Worm (Caenorhabditis elegans) whole organism, L4 larva: ENCODE results near the gene T05H10.8.

ENCODE experiments used
- D1046.2 ChIP-seq: fragments of 200-800 bp; sonication (Bioruptor generic); IDR thresholded peaks from 2 replicates; pipeline ENCODE4 v1.3.6; 2022; ENCODE audit warnings: missing genetic modification characterization, missing compliant biosample characterization
- F26F4.8 ChIP-seq: fragments of 200-800 bp; sonication (Bioruptor generic); conservative IDR thresholded peaks from 2 replicates; pipeline ENCODE4 v1.3.6; 2022; ENCODE audit warnings: missing genetic modification characterization, missing compliant biosample characterization
- F37D6.2 ChIP-seq: sonication (generic microtip); optimal IDR thresholded peaks from 2 replicates; lab custom pipeline; 2016; ENCODE audit warnings: mild to moderate bottlenecking, missing genetic modification characterization, missing compliant biosample characterization
- R02D3.7 ChIP-seq: fragments of 150-350 bp; sonication (generic microtip); optimal IDR thresholded peaks from 3 replicates; lab custom pipeline; 2014; ENCODE audit warnings: missing biosample characterization, missing genetic modification characterization
- Y75B8A.6 ChIP-seq: fragments of 200-800 bp; sonication (Bioruptor generic); IDR thresholded peaks from 2 replicates; pipeline ENCODE4 v1.3.6; 2022; ENCODE audit warnings: missing genetic modification reagents, missing genetic modification characterization, missing compliant biosample characterization
- ZK546.5 ChIP-seq, 2 experiments: sonication (generic microtip); optimal IDR thresholded peaks; 2 replicates each; lab custom pipeline; 2017; ENCODE audit warnings: missing biosample characterization in 2 of 2, missing genetic modification characterization in 2 of 2
- aly-2 ChIP-seq: sonication (generic microtip); optimal IDR thresholded peaks from 2 replicates; lab custom pipeline; 2018; ENCODE audit warnings: missing biosample characterization, missing genetic modification characterization
- ceh-20 ChIP-seq: fragments of 200-800 bp; sonication (Bioruptor generic); IDR thresholded peaks from 2 replicates; pipeline ENCODE4 v1.3.6; 2022; ENCODE audit warnings: missing genetic modification reagents, missing genetic modification characterization, missing compliant biosample characterization
- cey-2 ChIP-seq: sonication (generic microtip); optimal IDR thresholded peaks from 3 replicates; lab custom pipeline; 2017; ENCODE audit warnings: missing genetic modification characterization, mild to moderate bottlenecking, missing compliant biosample characterization, antibody characterized with exemption, borderline replicate concordance; ENCODE audit not compliant: insufficient read depth
- daf-19 ChIP-seq: fragments of 200-800 bp; sonication (Bioruptor generic); conservative IDR thresholded peaks from 2 replicates; pipeline ENCODE4 v1.3.6; 2022; ENCODE audit warnings: missing genetic modification characterization, missing compliant biosample characterization
- duxl-1 ChIP-seq: sonication (generic microtip); optimal IDR thresholded peaks from 2 replicates; lab custom pipeline; 2016; ENCODE audit warnings: mild to moderate bottlenecking, missing genetic modification characterization, moderate library complexity, missing compliant biosample characterization; ENCODE audit not compliant: poor library complexity
- fkh-10 ChIP-seq: fragments of 150-350 bp; optimal IDR thresholded peaks from 2 replicates; lab custom pipeline; 2014; ENCODE audit warnings: missing biosample characterization, missing genetic modification reagents, missing genetic modification characterization
- hif-1 ChIP-seq, 2 experiments: sonication (generic microtip); optimal IDR thresholded peaks; 2 replicates each; lab custom pipeline; 2016 to 2017; ENCODE audit warnings: missing compliant biosample characterization in 2 of 2, missing genetic modification characterization in 2 of 2, missing genetic modification reagents in 2 of 2, missing genotype in 2 of 2, mild to moderate bottlenecking in 1 of 2
- hlh-11 ChIP-seq: fragments of 200-800 bp; sonication (Bioruptor generic); optimal IDR thresholded peaks from 2 replicates; lab custom pipeline; 2018; ENCODE audit warnings: mild to moderate bottlenecking, missing genetic modification characterization, missing compliant biosample characterization
- lim-7 ChIP-seq: fragments of 200-800 bp; sonication (Bioruptor generic); IDR thresholded peaks from 2 replicates; pipeline ENCODE4 v1.3.6; 2022; ENCODE audit warnings: missing genetic modification characterization, missing compliant biosample characterization
- lin-15B ChIP-seq: fragments of 150-350 bp; sonication (generic microtip); optimal IDR thresholded peaks from 3 replicates; lab custom pipeline; 2014; ENCODE audit warnings: missing biosample characterization, missing genetic modification characterization
- lin-29 ChIP-seq: fragments of 200-800 bp; sonication (Bioruptor generic); IDR thresholded peaks from 2 replicates; pipeline ENCODE4 v1.3.6; 2022; ENCODE audit warnings: missing genetic modification reagents, missing genetic modification characterization, missing compliant biosample characterization
- lin-38 ChIP-seq: fragments of 200-800 bp; sonication (Bioruptor generic); IDR thresholded peaks from 2 replicates; pipeline ENCODE4 v1.3.6; 2022; ENCODE audit warnings: missing genetic modification reagents, missing genetic modification characterization, missing compliant biosample characterization
- lsy-2 ChIP-seq, 2 experiments: fragments of 150-350 bp in 1 of 2; sonication (generic microtip) in 1 of 2; optimal IDR thresholded peaks; 2 replicates each; lab custom pipeline; 2014 to 2017; ENCODE audit warnings: missing biosample characterization in 2 of 2, missing genetic modification characterization in 2 of 2
- mes-2 ChIP-seq: sonication (generic microtip); optimal IDR thresholded peaks from 2 replicates; lab custom pipeline; 2016; ENCODE audit warnings: missing genotype, mild to moderate bottlenecking, missing genetic modification characterization, missing compliant biosample characterization; ENCODE audit not compliant: poor library complexity, severe bottlenecking
- mxl-3 ChIP-seq: fragments of 200-800 bp; sonication (Bioruptor generic); optimal IDR thresholded peaks from 2 replicates; lab custom pipeline; 2018; ENCODE audit warnings: mild to moderate bottlenecking, missing genetic modification characterization, missing compliant biosample characterization
- nhr-11 ChIP-seq: fragments of 150-350 bp; optimal IDR thresholded peaks from 2 replicates; lab custom pipeline; 2014; ENCODE audit warnings: missing biosample characterization, missing genetic modification characterization
- nhr-28 ChIP-seq: fragments of 150-350 bp; optimal IDR thresholded peaks from 2 replicates; lab custom pipeline; 2014; ENCODE audit warnings: missing biosample characterization, missing genetic modification characterization
- nhr-41 ChIP-seq: fragments of 200-800 bp; sonication (Bioruptor generic); IDR thresholded peaks from 2 replicates; pipeline ENCODE4 v1.3.6; 2022; ENCODE audit warnings: missing genetic modification reagents, missing genetic modification characterization, missing compliant biosample characterization
- nhr-6 ChIP-seq: fragments of 150-350 bp; optimal IDR thresholded peaks from 2 replicates; lab custom pipeline; 2014; ENCODE audit warnings: missing biosample characterization, missing genetic modification characterization
- pha-4 ChIP-seq, 2 experiments: fragments of 150-350 bp in 1 of 2; fragments of 200-800 bp in 1 of 2; sonication (Bioruptor generic) in 1 of 2; IDR thresholded peaks in 1 of 2; optimal IDR thresholded peaks in 1 of 2; 2 replicates each; pipeline versions ENCODE4 v1.3.6 to Lab custom; 2014 to 2022; ENCODE audit warnings: missing genetic modification characterization in 2 of 2, missing genetic modification reagents in 2 of 2, missing biosample characterization in 1 of 2, missing compliant biosample characterization in 1 of 2
- php-3 ChIP-seq: fragments of 200-800 bp; sonication (Bioruptor generic); IDR thresholded peaks from 2 replicates; pipeline ENCODE4 v1.3.6; 2022; ENCODE audit warnings: missing genetic modification reagents, missing genetic modification characterization, missing compliant biosample characterization
- snpc-1.2 ChIP-seq: fragments of 200-800 bp; sonication (Bioruptor generic); IDR thresholded peaks from 2 replicates; pipeline ENCODE4 v1.3.6; 2022; ENCODE audit warnings: missing genetic modification reagents, missing genetic modification characterization, missing compliant biosample characterization
- spr-1 ChIP-seq: sonication (generic microtip); optimal IDR thresholded peaks from 2 replicates; lab custom pipeline; 2016; ENCODE audit warnings: mild to moderate bottlenecking, missing genetic modification characterization, missing compliant biosample characterization
- tag-97 ChIP-seq: fragments of 200-800 bp; sonication (Bioruptor generic); IDR thresholded peaks from 2 replicates; pipeline ENCODE4 v1.3.6; 2022; ENCODE audit warnings: missing genetic modification characterization, missing compliant biosample characterization
- tra-1 ChIP-seq: fragments of 200-800 bp; sonication (Bioruptor generic); IDR thresholded peaks from 2 replicates; pipeline ENCODE4 v1.3.6; 2022; ENCODE audit warnings: missing genetic modification reagents, missing genetic modification characterization, missing compliant biosample characterization
- unc-62 ChIP-seq, 3 experiments: fragments of 150-350 bp in 1 of 3; sonication (generic microtip); optimal IDR thresholded peaks in 2 of 3; peaks in 1 of 3; 1 replicate in 1 of 3; 2 replicates in 2 of 3; lab custom pipeline; 2014 to 2017; ENCODE audit warnings: missing biosample characterization in 3 of 3, missing genetic modification characterization in 3 of 3, missing genetic modification reagents in 3 of 3, missing genotype in 1 of 3
- ztf-11 ChIP-seq: fragments of 150-350 bp; optimal IDR thresholded peaks from 2 replicates; lab custom pipeline; 2014; ENCODE audit warnings: missing biosample characterization, missing genetic modification characterization
- ztf-7 ChIP-seq: fragments of 150-350 bp; optimal IDR thresholded peaks from 2 replicates; lab custom pipeline; 2014; ENCODE audit warnings: missing biosample characterization, missing genetic modification characterization

The T05H10.8 gene

DNA sequence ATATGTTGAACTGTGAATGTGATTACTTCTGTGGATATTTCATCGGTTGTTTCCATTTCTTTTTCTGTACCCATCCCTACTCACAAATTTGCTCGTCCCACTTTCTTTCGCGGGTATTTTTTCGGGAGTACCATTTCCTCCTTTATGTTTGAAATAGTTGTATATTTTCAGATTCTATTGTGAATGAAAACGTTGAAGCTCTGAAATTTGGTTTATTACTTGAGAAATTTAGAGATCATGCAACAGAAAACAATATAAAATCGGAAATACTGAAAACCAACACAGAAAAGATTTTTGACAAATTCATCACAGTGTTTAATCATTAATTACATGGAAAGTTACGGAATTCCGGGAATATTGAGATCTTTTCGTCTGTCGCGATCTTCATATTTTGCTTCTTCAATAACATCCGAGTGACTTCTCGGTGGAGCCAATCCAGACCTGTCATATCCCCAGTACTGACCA, 38.3 kb upstream of the T05H10.8 start (continued):
- no peak for TF ChIP-seq F37D6.2 (tag; lab: Kevin White, UChicago)
- no peak for TF ChIP-seq fkh-10
- no peak for TF ChIP-seq lim-7 (GFP tag; lab: Robert Waterston, UW)
- TF ChIP-seq spr-1 (tag; lab: Kevin White, UChicago) = no peak
- no peak for TF ChIP-seq R02D3.7 (tag; lab: Kevin White, UChicago)
- TF ChIP-seq pha-4 (GFP tag; IDR thresholded peaks at IDR 0.05; lab: Robert Waterston, UW) = peak; percentile 45; the same call in 1 of the 2 replicates
- no peak for TF ChIP-seq pha-4 (tag; optimal IDR thresholded peaks at IDR 0.05; lab: Kevin White, UChicago)
- TF ChIP-seq snpc-1.2 (GFP tag; lab: Robert Waterston, UW) = no peak
- no peak for TF ChIP-seq hlh-11 (tag; lab: Kevin White, UChicago)
- no peak for TF ChIP-seq mxl-3 (GFP tag; lab: Kevin White, UChicago)
- TF ChIP-seq lin-15B = no peak
- no peak for TF ChIP-seq tra-1 (GFP tag; lab: Robert Waterston, UW)
- TF ChIP-seq php-3 (GFP tag; lab: Robert Waterston, UW) = no peak
- no peak for TF ChIP-seq unc-62 (GFP tag; optimal IDR thresholded peaks at IDR 0.05 in 1 of 2; lab: Kevin White, UChicago)
- no peak for TF ChIP-seq unc-62 (tag; optimal IDR thresholded peaks at IDR 0.05; lab: Kevin White, UChicago)
- TF ChIP-seq lsy-2 (tag; optimal IDR thresholded peaks at IDR 0.05; lab: Kevin White, UChicago) = no peak
- TF ChIP-seq mes-2 (tag; lab: Kevin White, UChicago) = no peak
- no peak for TF ChIP-seq aly-2
- TF ChIP-seq tag-97 (GFP tag; lab: Robert Waterston, UW) = no peak
- no peak for TF ChIP-seq ztf-7 (tag; lab: Kevin White, UChicago)
- TF ChIP-seq F26F4.8 = no peak
- TF ChIP-seq ztf-11 = no peak
- TF ChIP-seq daf-19 (GFP tag; lab: Robert Waterston, UW) = no peak
- no peak for TF ChIP-seq cey-2 (tag; lab: Kevin White, UChicago)
- TF ChIP-seq Y75B8A.6 (GFP tag; lab: Robert Waterston, UW) = no peak
- 0 out of 2 replicates have a peak, but pooled peaks have one; percentile 5 for TF ChIP-seq nhr-41 (GFP tag; lab: Robert Waterston, UW)
- no peak for TF ChIP-seq nhr-28 (tag; lab: Kevin White, UChicago)
- no peak for TF ChIP-seq ZK546.5 (tag; optimal IDR thresholded peaks at IDR 0.05; lab: Kevin White, UChicago)
- no peak for TF ChIP-seq hif-1 (tag; optimal IDR thresholded peaks at IDR 0.05; lab: Kevin White, UChicago)
- no peak for TF ChIP-seq ceh-20 (GFP tag; lab: Robert Waterston, UW)
- TF ChIP-seq nhr-11 (tag; lab: Kevin White, UChicago) = no peak
- no peak for TF ChIP-seq D1046.2 (GFP tag; lab: Robert Waterston, UW)

- TF ChIP-seq pha-4 (GFP tag; IDR thresholded peaks at IDR 0.05; lab: Robert Waterston, UW) (no peak), pha-4 (tag; optimal IDR thresholded peaks at IDR 0.05; lab: Kevin White, UChicago) (no peak), lin-38 (GFP tag; lab: Robert Waterston, UW) (0 out of 2 replicates have a peak, but pooled peaks have one; percentile 9)
Observed at ce11 chrII:8022461-8022860, 36.4 kb upstream of the T05H10.8 start, which contains the start of gene hda-2. hda-2 (minus strand) TSS chrII:8022561.

ce11 chrII:8027663-8028062, 31.2 kb upstream of the T05H10.8 start, which contains the start of gene swsn-7:
swsn-7 (minus strand) TSS chrII:8027763.
- TF ChIP-seq ztf-7 (tag; lab: Kevin White, UChicago) (no peak), mxl-3 (GFP tag; lab: Kevin White, UChicago) (no peak), duxl-1 (tag; lab: Kevin White, UChicago) (no peak), lin-29 (GFP tag; lab: Robert Waterston, UW) (no peak), nhr-6 (tag; lab: Kevin White, UChicago) (no peak), tra-1 (GFP tag; lab: Robert Waterston, UW) (no peak)
